Worm (Caenorhabditis elegans): ENCODE measurements around the gene tbc-16.
A peak's percentile ranks its signal among the peaks of the same experiment; 100 is the strongest.

The tbc-16 gene

ce11 chrX:5942171-5942570, 45.0 kb downstream of the tbc-16 start:
- TF ChIP-seq attf-5 (GFP tag; optimal IDR thresholded peaks at IDR 0.05) (peak; percentile 8), madf-10 (tag; optimal IDR thresholded peaks at IDR 0.05) (no peak), ccch-3 (GFP tag; optimal IDR thresholded peaks at IDR 0.05) (no peak), mes-4 (tag; optimal IDR thresholded peaks at IDR 0.05) (no peak), nfya-1 (tag; optimal IDR thresholded peaks at IDR 0.05; ENCODE audit: borderline replicate concordance, insufficient read depth) (no peak), ceh-79 (tag; optimal IDR thresholded peaks at IDR 0.05) (no peak), mcd-1 (GFP tag; IDR thresholded peaks at IDR 0.05) (no peak), Y67H2A.10 (GFP tag; conservative IDR thresholded peaks at IDR 0.05) (no peak), ztf-6 (GFP tag; IDR thresholded peaks at IDR 0.05) (no peak), dox-1 (GFP tag; IDR thresholded peaks at IDR 0.05) (0 out of 2 replicates have a peak, but pooled peaks have one; percentile 8), F57A8.1 (GFP tag; optimal IDR thresholded peaks at IDR 0.05) (no peak), nfya-2 (GFP tag; IDR thresholded peaks at IDR 0.05) (no peak), lag-1 (GFP tag; IDR thresholded peaks at IDR 0.05) (no peak), hlh-12 (tag; optimal IDR thresholded peaks at IDR 0.05) (no peak), dpl-1 (GFP tag; optimal IDR thresholded peaks at IDR 0.05) (no peak), ztf-26 (tag; optimal IDR thresholded peaks at IDR 0.05) (peak; percentile 8), gei-17 (GFP tag; optimal IDR thresholded peaks at IDR 0.05) (no peak), F55B11.4 (tag; optimal IDR thresholded peaks at IDR 0.05; ENCODE audit: borderline replicate concordance, insufficient read depth) (no peak), B0336.3 (GFP tag; IDR thresholded peaks at IDR 0.05) (no peak), K12H6.12 (tag; optimal IDR thresholded peaks at IDR 0.05) (peak; percentile 11), hmg-1.2 (GFP tag; IDR thresholded peaks at IDR 0.05) (peak; percentile 21; the same call in 1 of the 2 replicates), bed-1 (GFP tag; IDR thresholded peaks at IDR 0.05) (no peak), lsl-1 (GFP tag; optimal IDR thresholded peaks at IDR 0.05) (no peak), nhr-120 (GFP tag; IDR thresholded peaks at IDR 0.05) (no peak), aptf-3 (GFP tag; IDR thresholded peaks at IDR 0.05) (no peak), cebp-1 (GFP tag; IDR thresholded peaks at IDR 0.05) (0 out of 2 replicates have a peak, but pooled peaks have one; percentile 25), cebp-1 (tag; optimal IDR thresholded peaks at IDR 0.05) (peak; percentile 40), somi-1 (GFP tag; optimal IDR thresholded peaks at IDR 0.05) (peak; percentile 53), attf-6 (GFP tag; IDR thresholded peaks at IDR 0.05) (no peak), nhr-27 (tag; optimal IDR thresholded peaks at IDR 0.05) (no peak), cebp-2 (GFP tag; IDR thresholded peaks at IDR 0.05) (no peak), madf-6 (GFP tag; IDR thresholded peaks at IDR 0.05) (no peak), xnd-1 (tag; optimal IDR thresholded peaks at IDR 0.05) (no peak)

- TF ChIP-seq dox-1 (GFP tag; IDR thresholded peaks at IDR 0.05) = 0 out of 2 replicates have a peak, but pooled peaks have one; percentile 40
- TF ChIP-seq lsy-27 (tag; optimal IDR thresholded peaks at IDR 0.05; ENCODE audit: borderline replicate concordance, insufficient read depth) = no peak
Measured at ce11 chrX:5943908-5944307, 46.8 kb downstream of the tbc-16 start.

- TF ChIP-seq madf-10 (tag; optimal IDR thresholded peaks at IDR 0.05) = no peak
- no peak for TF ChIP-seq aptf-2 (GFP tag; conservative IDR thresholded peaks at IDR 0.05)
- TF ChIP-seq snpc-1.1 (tag; optimal IDR thresholded peaks at IDR 0.05; ENCODE audit: insufficient read depth) = no peak
- no peak for TF ChIP-seq let-607 (tag; optimal IDR thresholded peaks at IDR 0.05)
- no peak for TF ChIP-seq F55B11.4 (tag; optimal IDR thresholded peaks at IDR 0.05; ENCODE audit: borderline replicate concordance, insufficient read depth)
- TF ChIP-seq ztf-26 (tag; optimal IDR thresholded peaks at IDR 0.05) = no peak
- no peak for TF ChIP-seq madf-8 (GFP tag; conservative IDR thresholded peaks at IDR 0.05)
- TF ChIP-seq K12H6.12 (tag; optimal IDR thresholded peaks at IDR 0.05) = no peak
- TF ChIP-seq D2030.7 (GFP tag; IDR thresholded peaks at IDR 0.05) = no peak
- no peak for TF ChIP-seq F57C9.4 (tag; optimal IDR thresholded peaks at IDR 0.05)
- TF ChIP-seq unc-130 (GFP tag; optimal IDR thresholded peaks at IDR 0.05) = no peak
- TF ChIP-seq nhr-120 (GFP tag; IDR thresholded peaks at IDR 0.05) = no peak
- TF ChIP-seq ztf-3 (GFP tag; optimal IDR thresholded peaks at IDR 0.05) = no peak
- TF ChIP-seq atf-7 (tag; optimal IDR thresholded peaks at IDR 0.05) = no peak
- no peak for TF ChIP-seq mel-28 (tag; optimal IDR thresholded peaks at IDR 0.05; ENCODE audit: borderline replicate concordance)
- TF ChIP-seq efl-1 (GFP tag; optimal IDR thresholded peaks at IDR 0.05) = no peak
- TF ChIP-seq F52B5.7 (tag; optimal IDR thresholded peaks at IDR 0.05) = no peak
Measured at ce11 chrX:5944488-5944887, 47.4 kb downstream of the tbc-16 start, which contains the start of gene acs-17. Gene acs-17 (minus strand): TSS chrX:5944510.

All from whole organism, young adult.